Worm (Caenorhabditis elegans) whole organism, L4 larva: ENCODE measurements around the gene gcy-22.

Experiments
- D1046.2 ChIP-seq: fragments of 200-800 bp; sonication (Bioruptor generic); IDR thresholded peaks from 2 replicates; pipeline ENCODE4 v1.3.6; 2022; ENCODE audit warnings: missing genetic modification characterization, missing compliant biosample characterization
- T20F7.1 ChIP-seq: fragments of 200-800 bp; sonication (Bioruptor generic); optimal IDR thresholded peaks from 2 replicates; lab custom pipeline; 2018; ENCODE audit warnings: mild to moderate bottlenecking, missing genetic modification characterization, missing compliant biosample characterization
- aha-1 ChIP-seq: fragments of 150-350 bp; peaks from one replicate; lab custom pipeline; 2014; ENCODE audit warnings: missing biosample characterization, missing genetic modification characterization
- ama-1 ChIP-seq: fragments of 150-350 bp; optimal IDR thresholded peaks from 2 replicates; lab custom pipeline; 2014; ENCODE audit warnings: inconsistent platforms, mixed read lengths
- attf-4 ChIP-seq: sonication (generic microtip); optimal IDR thresholded peaks from 3 replicates; lab custom pipeline; 2017; ENCODE audit warnings: missing biosample characterization, missing genetic modification characterization
- ceh-44 ChIP-seq: fragments of 200-800 bp; sonication (Bioruptor generic); IDR thresholded peaks from 2 replicates; pipeline ENCODE4 v1.3.6; 2022; ENCODE audit warnings: missing genetic modification reagents, missing genetic modification characterization, missing compliant biosample characterization
- ceh-82 ChIP-seq: sonication (generic microtip); optimal IDR thresholded peaks from 2 replicates; lab custom pipeline; 2017; ENCODE audit warnings: missing biosample characterization, missing genetic modification characterization
- cey-2 ChIP-seq: sonication (generic microtip); optimal IDR thresholded peaks from 3 replicates; lab custom pipeline; 2017; ENCODE audit warnings: missing genetic modification characterization, mild to moderate bottlenecking, missing compliant biosample characterization, antibody characterized with exemption, borderline replicate concordance; ENCODE audit not compliant: insufficient read depth
- daf-16 ChIP-seq, 3 experiments: sonication (generic microtip); optimal IDR thresholded peaks; 2 replicates each; lab custom pipeline; 2016 to 2017; ENCODE audit warnings: missing genetic modification characterization in 3 of 3, missing genetic modification reagents in 3 of 3, mild to moderate bottlenecking in 2 of 3, missing compliant biosample characterization in 2 of 3, missing biosample characterization in 1 of 3, moderate library complexity in 1 of 3
- daf-19 ChIP-seq: fragments of 200-800 bp; sonication (Bioruptor generic); conservative IDR thresholded peaks from 2 replicates; pipeline ENCODE4 v1.3.6; 2022; ENCODE audit warnings: missing genetic modification characterization, missing compliant biosample characterization
- dmd-6 ChIP-seq: fragments of 200-800 bp; sonication (Bioruptor generic); IDR thresholded peaks from 2 replicates; pipeline ENCODE4 v1.3.6; 2022; ENCODE audit warnings: missing genetic modification reagents, missing genetic modification characterization, missing compliant biosample characterization
- dmd-9 ChIP-seq: fragments of 200-800 bp; sonication (Bioruptor generic); IDR thresholded peaks from 2 replicates; pipeline ENCODE4 v1.3.6; 2022; ENCODE audit warnings: missing genetic modification reagents, missing genetic modification characterization, missing compliant biosample characterization
- dve-1 ChIP-seq: sonication (generic microtip); optimal IDR thresholded peaks from 2 replicates; lab custom pipeline; 2017; ENCODE audit warnings: antibody characterized with exemption, mild to moderate bottlenecking, missing genetic modification characterization, missing compliant biosample characterization; ENCODE audit not compliant: insufficient read depth
- egl-43 ChIP-seq: fragments of 200-800 bp; sonication (Bioruptor generic); IDR thresholded peaks from 2 replicates; pipeline ENCODE4 v1.3.6; 2022; ENCODE audit warnings: missing genetic modification reagents, missing genetic modification characterization, missing compliant biosample characterization
- fos-1 ChIP-seq: fragments of 150-350 bp; optimal IDR thresholded peaks from 2 replicates; lab custom pipeline; 2014; ENCODE audit warnings: missing biosample characterization, missing genetic modification characterization
- gei-8 ChIP-seq: fragments of 200-800 bp; sonication (Bioruptor generic); optimal IDR thresholded peaks from 2 replicates; lab custom pipeline; 2018; ENCODE audit warnings: mild to moderate bottlenecking, missing genetic modification characterization, missing compliant biosample characterization
- hlh-11 ChIP-seq: fragments of 200-800 bp; sonication (Bioruptor generic); optimal IDR thresholded peaks from 2 replicates; lab custom pipeline; 2018; ENCODE audit warnings: mild to moderate bottlenecking, missing genetic modification characterization, missing compliant biosample characterization
- hlh-30 ChIP-seq: sonication (generic microtip); optimal IDR thresholded peaks from 2 replicates; lab custom pipeline; 2017; ENCODE audit warnings: antibody characterized with exemption, mild to moderate bottlenecking, missing genetic modification characterization, missing compliant biosample characterization; ENCODE audit not compliant: insufficient read depth
- hmg-1.1 ChIP-seq: fragments of 200-800 bp; sonication (Bioruptor generic); IDR thresholded peaks from 2 replicates; pipeline ENCODE4 v1.3.6; 2022; ENCODE audit warnings: missing genetic modification reagents, missing genetic modification characterization, missing compliant biosample characterization
- lin-1 ChIP-seq: fragments of 200-800 bp; sonication (Bioruptor generic); IDR thresholded peaks from 2 replicates; pipeline ENCODE4 v1.3.6; 2022; ENCODE audit warnings: missing genetic modification reagents, missing genetic modification characterization, missing compliant biosample characterization
- lin-38 ChIP-seq: fragments of 200-800 bp; sonication (Bioruptor generic); IDR thresholded peaks from 2 replicates; pipeline ENCODE4 v1.3.6; 2022; ENCODE audit warnings: missing genetic modification reagents, missing genetic modification characterization, missing compliant biosample characterization
- lin-39 ChIP-seq: fragments of 150-350 bp; optimal IDR thresholded peaks from 2 replicates; lab custom pipeline; 2014; ENCODE audit warnings: missing biosample characterization, missing genetic modification reagents, missing genetic modification characterization
- lir-3 ChIP-seq: sonication (generic microtip); optimal IDR thresholded peaks from 2 replicates; lab custom pipeline; 2016; ENCODE audit warnings: mild to moderate bottlenecking, missing genetic modification characterization, missing compliant biosample characterization
- madf-5 ChIP-seq, 2 experiments: fragments of 200-800 bp; sonication (Bioruptor generic); IDR thresholded peaks; 2 replicates each; pipeline ENCODE4 v1.3.6; 2022; ENCODE audit warnings: missing compliant biosample characterization in 2 of 2, missing genetic modification characterization in 2 of 2
- mep-1 ChIP-seq: fragments of 150-350 bp; sonication (generic microtip); optimal IDR thresholded peaks from 3 replicates; lab custom pipeline; 2014; ENCODE audit warnings: missing biosample characterization, missing genetic modification characterization
- nhr-10 ChIP-seq: fragments of 150-350 bp; optimal IDR thresholded peaks from 2 replicates; lab custom pipeline; 2014; ENCODE audit warnings: missing biosample characterization, missing genetic modification characterization
- nhr-11 ChIP-seq: fragments of 150-350 bp; optimal IDR thresholded peaks from 2 replicates; lab custom pipeline; 2014; ENCODE audit warnings: missing biosample characterization, missing genetic modification characterization
- nhr-111 ChIP-seq: fragments of 200-800 bp; sonication (Bioruptor generic); optimal IDR thresholded peaks from 2 replicates; lab custom pipeline; 2018; ENCODE audit warnings: mild to moderate bottlenecking, missing genetic modification characterization, missing compliant biosample characterization
- nhr-28 ChIP-seq: fragments of 150-350 bp; optimal IDR thresholded peaks from 2 replicates; lab custom pipeline; 2014; ENCODE audit warnings: missing biosample characterization, missing genetic modification characterization
- nhr-41 ChIP-seq: fragments of 200-800 bp; sonication (Bioruptor generic); IDR thresholded peaks from 2 replicates; pipeline ENCODE4 v1.3.6; 2022; ENCODE audit warnings: missing genetic modification reagents, missing genetic modification characterization, missing compliant biosample characterization
- nhr-42 ChIP-seq: fragments of 200-800 bp; sonication (Bioruptor generic); IDR thresholded peaks from 2 replicates; pipeline ENCODE4 v1.3.6; 2022; ENCODE audit warnings: missing genetic modification characterization, missing compliant biosample characterization
- pha-4 ChIP-seq, 2 experiments: fragments of 150-350 bp in 1 of 2; fragments of 200-800 bp in 1 of 2; sonication (Bioruptor generic) in 1 of 2; IDR thresholded peaks in 1 of 2; optimal IDR thresholded peaks in 1 of 2; 2 replicates each; pipeline versions ENCODE4 v1.3.6 to Lab custom; 2014 to 2022; ENCODE audit warnings: missing genetic modification characterization in 2 of 2, missing genetic modification reagents in 2 of 2, missing biosample characterization in 1 of 2, missing compliant biosample characterization in 1 of 2
- pqm-1 ChIP-seq: sonication (generic microtip); optimal IDR thresholded peaks from 2 replicates; lab custom pipeline; 2017; ENCODE audit warnings: missing biosample characterization, missing genetic modification characterization
- set-16 ChIP-seq: fragments of 200-800 bp; sonication (Bioruptor generic); IDR thresholded peaks from 2 replicates; pipeline ENCODE4 v1.3.6; 2022; ENCODE audit warnings: missing genetic modification reagents, missing genetic modification characterization, missing compliant biosample characterization
- snpc-1.2 ChIP-seq: fragments of 200-800 bp; sonication (Bioruptor generic); IDR thresholded peaks from 2 replicates; pipeline ENCODE4 v1.3.6; 2022; ENCODE audit warnings: missing genetic modification reagents, missing genetic modification characterization, missing compliant biosample characterization
- snpc-4 ChIP-seq: fragments of 150-350 bp; optimal IDR thresholded peaks from 2 replicates; lab custom pipeline; 2014; ENCODE audit warnings: missing biosample characterization, missing genetic modification characterization
- spr-1 ChIP-seq: sonication (generic microtip); optimal IDR thresholded peaks from 2 replicates; lab custom pipeline; 2016; ENCODE audit warnings: mild to moderate bottlenecking, missing genetic modification characterization, missing compliant biosample characterization
- unc-130 ChIP-seq: sonication (generic microtip); optimal IDR thresholded peaks from 2 replicates; lab custom pipeline; 2016; ENCODE audit warnings: missing genetic modification reagents, missing genetic modification characterization, missing compliant biosample characterization
- unc-39 ChIP-seq: sonication (generic microtip); optimal IDR thresholded peaks from 2 replicates; lab custom pipeline; 2017; ENCODE audit warnings: missing biosample characterization, missing genetic modification characterization
- vab-7 ChIP-seq: fragments of 200-800 bp; sonication (Bioruptor generic); IDR thresholded peaks from 2 replicates; pipeline ENCODE4 v1.3.6; 2022; ENCODE audit warnings: missing genetic modification reagents, missing genetic modification characterization, missing compliant biosample characterization
- zag-1 ChIP-seq: fragments of 150-350 bp; optimal IDR thresholded peaks from 2 replicates; lab custom pipeline; 2014; ENCODE audit warnings: missing biosample characterization, missing genetic modification characterization

gcy-22 gene

ce11 chrV:20792371-20792890, 32.4 kb downstream of the gcy-22 start, which contains the start of gene Y44A6D.3:
Gene Y44A6D.3 (minus strand): TSS chrV:20792421.
- no peak for TF ChIP-seq dmd-6 (GFP tag; lab: Robert Waterston, UW)
- TF ChIP-seq ceh-82 (tag; lab: Kevin White, UChicago): no peak
- TF ChIP-seq nhr-41: no peak
- no peak for TF ChIP-seq ama-1 (lab: Kevin White, UChicago)
- no peak for TF ChIP-seq cey-2
- TF ChIP-seq vab-7: no peak
- no peak for TF ChIP-seq daf-16 (GFP tag; optimal IDR thresholded peaks at IDR 0.05; lab: Kevin White, UChicago)
- TF ChIP-seq daf-16 (tag; optimal IDR thresholded peaks at IDR 0.05; lab: Kevin White, UChicago): peak; percentile 12
- TF ChIP-seq pha-4 (GFP tag; IDR thresholded peaks at IDR 0.05; lab: Robert Waterston, UW): no peak
- TF ChIP-seq pha-4 (tag; optimal IDR thresholded peaks at IDR 0.05; lab: Kevin White, UChicago): no peak
- TF ChIP-seq aha-1 (tag; lab: Kevin White, UChicago): peak; percentile 7
- TF ChIP-seq nhr-28 (tag; lab: Kevin White, UChicago): peak; percentile 36
- no peak for TF ChIP-seq D1046.2
- TF ChIP-seq fos-1 (tag; lab: Kevin White, UChicago): no peak
- peak; percentile 66 for TF ChIP-seq hlh-11 (tag; lab: Kevin White, UChicago)
- 0 out of 2 replicates have a peak, but pooled peaks have one; percentile 39 for TF ChIP-seq ceh-44
- TF ChIP-seq hmg-1.1 (GFP tag; lab: Robert Waterston, UW): no peak
- TF ChIP-seq nhr-11 (tag; lab: Kevin White, UChicago): no peak
- no peak for TF ChIP-seq daf-19 (GFP tag; lab: Robert Waterston, UW)
- TF ChIP-seq mep-1 (tag; lab: Kevin White, UChicago): no peak
- peak; percentile 5 for TF ChIP-seq pqm-1 (tag; lab: Kevin White, UChicago)
- TF ChIP-seq hlh-30 (tag; lab: Kevin White, UChicago): peak; percentile 3
- no peak for TF ChIP-seq lin-1 (GFP tag; lab: Robert Waterston, UW)
- no peak for TF ChIP-seq spr-1 (tag; lab: Kevin White, UChicago)
- no peak for TF ChIP-seq snpc-4 (tag; lab: Kevin White, UChicago)
- no peak for TF ChIP-seq T20F7.1
- TF ChIP-seq dve-1 (tag; lab: Kevin White, UChicago): peak; percentile 66
- TF ChIP-seq lir-3 (tag; lab: Kevin White, UChicago): no peak
- no peak for TF ChIP-seq attf-4

DNA sequence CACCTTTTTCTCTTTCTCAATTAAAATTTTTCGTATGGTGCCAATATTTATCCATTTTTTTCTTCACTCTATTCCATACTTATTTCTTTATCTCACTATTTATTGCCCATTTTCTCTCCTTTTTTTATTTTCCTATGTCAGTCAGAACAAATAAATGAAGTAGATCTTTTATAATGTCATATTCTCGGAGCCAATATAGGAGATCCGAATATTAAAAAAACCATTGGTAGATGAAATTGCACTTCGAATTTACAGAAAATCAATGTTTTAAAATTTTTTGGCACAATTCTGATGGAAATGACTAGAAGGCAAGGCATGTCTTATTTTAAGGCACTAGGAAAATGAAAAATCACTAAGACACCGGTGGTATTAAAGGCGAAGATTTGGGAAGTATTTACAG, 34.2 kb downstream of the gcy-22 start:
- no peak for TF ChIP-seq madf-5 (GFP tag; IDR thresholded peaks at IDR 0.05; lab: Robert Waterston, UW)
- peak; percentile 90 for TF ChIP-seq aha-1 (tag; lab: Kevin White, UChicago)
- TF ChIP-seq daf-16 (GFP tag; optimal IDR thresholded peaks at IDR 0.05; lab: Kevin White, UChicago): no peak
- no peak for TF ChIP-seq daf-16 (tag; optimal IDR thresholded peaks at IDR 0.05; lab: Kevin White, UChicago)
- peak; percentile 30 for TF ChIP-seq zag-1
- TF ChIP-seq nhr-10 (tag; lab: Kevin White, UChicago): no peak
- TF ChIP-seq nhr-111: no peak
- no peak for TF ChIP-seq unc-130 (GFP tag; lab: Kevin White, UChicago)
- TF ChIP-seq dve-1 (tag; lab: Kevin White, UChicago): peak; percentile 5
- no peak for TF ChIP-seq gei-8
- peak; percentile 3 for TF ChIP-seq T20F7.1
- no peak for TF ChIP-seq nhr-42
- TF ChIP-seq daf-19 (GFP tag; lab: Robert Waterston, UW): no peak
- peak; percentile 9 for TF ChIP-seq mep-1 (tag; lab: Kevin White, UChicago)
- no peak for TF ChIP-seq dmd-9
- no peak for TF ChIP-seq unc-39 (tag; lab: Kevin White, UChicago)

DNA sequence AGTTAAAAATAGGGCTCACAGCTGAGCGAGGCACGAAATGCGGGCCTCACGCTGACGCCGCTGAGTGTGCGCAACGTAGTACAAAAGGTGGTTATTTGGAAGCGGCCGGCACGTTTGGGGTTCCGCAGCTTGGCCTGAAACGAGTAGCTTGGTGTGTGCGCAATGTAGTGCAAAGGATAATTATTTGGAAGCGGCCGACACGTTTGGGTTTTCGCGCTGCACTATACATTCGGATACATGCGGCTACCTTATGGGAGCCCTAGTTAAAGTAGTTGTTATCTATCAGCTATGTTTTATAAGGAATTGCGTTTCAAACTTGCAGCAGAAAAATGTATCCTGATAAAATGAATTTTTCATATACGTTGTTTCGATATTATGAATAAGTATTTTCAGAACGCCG, 34.9 kb downstream of the gcy-22 start, which contains the start of gene Y44A6D.1:
Gene Y44A6D.1, minus strand, starts transcription at position 23 of the 400 bp plus-strand sequence.
- TF ChIP-seq dmd-6 (GFP tag; lab: Robert Waterston, UW) (0 out of 2 replicates have a peak, but pooled peaks have one; percentile 7), egl-43 (0 out of 2 replicates have a peak, but pooled peaks have one; percentile 39), snpc-1.2 (GFP tag; lab: Robert Waterston, UW) (no peak), aha-1 (tag; lab: Kevin White, UChicago) (peak; percentile 84), lin-38 (GFP tag; lab: Robert Waterston, UW) (0 out of 2 replicates have a peak, but pooled peaks have one; percentile 5), lin-39 (tag; lab: Kevin White, UChicago) (no peak), set-16 (GFP tag; lab: Robert Waterston, UW) (peak; percentile 37; the same call in 1 of the 2 replicates)
